Fruit fly (Drosophila melanogaster): ENCODE data around the gene CG32448.
A peak's percentile ranks its signal among the peaks of the same experiment; 100 is the strongest.

Gene CG32448

DNA sequence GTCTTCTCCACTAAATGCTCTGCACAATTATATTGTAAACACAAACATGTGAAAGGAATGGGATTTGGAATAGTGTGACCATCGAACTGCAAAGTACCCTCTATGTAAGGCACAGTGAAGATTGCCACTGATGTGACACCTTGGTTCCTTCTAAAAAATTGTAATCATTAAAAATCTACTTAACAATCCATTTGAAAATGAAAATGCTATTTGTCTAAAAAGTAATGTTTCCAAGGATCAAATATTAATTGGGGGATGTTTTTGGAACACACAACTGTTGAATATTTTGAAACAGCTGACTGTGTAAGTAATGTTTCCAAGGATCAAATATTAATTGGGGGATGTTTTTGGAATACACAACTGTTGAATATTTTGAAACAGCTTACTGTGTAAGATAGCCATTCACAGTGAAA lies at the start of gene CG32448:
TSS of gene CG32448 (minus strand) at position 304 of the 413 bp plus-strand sequence.
- TF ChIP-seq CG9139 (GFP tag; optimal IDR thresholded peaks at IDR 0.05) (no peak), topi (GFP tag; optimal IDR thresholded peaks at IDR 0.05) (peak; percentile 60), CG15336 (GFP tag; IDR thresholded peaks at IDR 0.05) (peak; percentile 65), cyc (GFP tag; optimal IDR thresholded peaks at IDR 0.05) (peak; percentile 75), CG7368 (GFP tag; optimal IDR thresholded peaks at IDR 0.05) (peak; percentile 56), pdm3 (GFP tag; optimal IDR thresholded peaks at IDR 0.05) (no peak), CG6808 (GFP tag; optimal IDR thresholded peaks at IDR 0.05) (no peak), achi (GFP tag; optimal IDR thresholded peaks at IDR 0.05) (peak; percentile 42), Eip75B (GFP tag; optimal IDR thresholded peaks at IDR 0.05) (peak; percentile 65), ss (GFP tag; optimal IDR thresholded peaks at IDR 0.05) (no peak), CG31627 (GFP tag; optimal IDR thresholded peaks at IDR 0.05) (peak; percentile 82), Smox (GFP tag; optimal IDR thresholded peaks at IDR 0.05) (no peak), dac (GFP tag; optimal IDR thresholded peaks at IDR 0.05) (peak; percentile 7), CG8119 (GFP tag; IDR thresholded peaks at IDR 0.05) (peak; percentile 53), acj6 (GFP tag; optimal IDR thresholded peaks at IDR 0.05) (peak; percentile 62), salr (GFP tag; optimal IDR thresholded peaks at IDR 0.05) (peak in 1 of 2 experiments; percentile 23), CG1621 (tag; optimal IDR thresholded peaks at IDR 0.05) (no peak), Sox15 (GFP tag; optimal IDR thresholded peaks at IDR 0.05) (peak; percentile 56), Lpt (GFP tag; optimal IDR thresholded peaks at IDR 0.05) (no peak), Sox14 (GFP tag; optimal IDR thresholded peaks at IDR 0.05) (peak; percentile 78), CG6792 (GFP tag; optimal IDR thresholded peaks at IDR 0.05) (peak; percentile 42), net (GFP tag; optimal IDR thresholded peaks at IDR 0.05) (peak; percentile 41), CG8632 (GFP tag; optimal IDR thresholded peaks at IDR 0.05) (peak; percentile 39), CG34406 (GFP tag; optimal IDR thresholded peaks at IDR 0.05) (peak; percentile 23), CG6854 (GFP tag; optimal IDR thresholded peaks at IDR 0.05) (no peak), esn (GFP tag; optimal IDR thresholded peaks at IDR 0.05) (peak; percentile 76), CG6276 (GFP tag; optimal IDR thresholded peaks at IDR 0.05) (no peak), Gug (GFP tag; IDR thresholded peaks at IDR 0.05) (peak; percentile 58), CG6163 (GFP tag; IDR thresholded peaks at IDR 0.05) (peak; percentile 74), Eip78C (GFP tag) (peak; percentile 89), lz (GFP tag; optimal IDR thresholded peaks at IDR 0.05) (peak; percentile 78), Ets21C (GFP tag; optimal IDR thresholded peaks at IDR 0.05) (no peak), Ets96B (tag; optimal IDR thresholded peaks at IDR 0.05) (peak; percentile 41), CG3032 (tag; optimal IDR thresholded peaks at IDR 0.05) (peak; percentile 51), CG11294 (GFP tag; IDR thresholded peaks at IDR 0.05) (peak; percentile 45; the same call in 1 of the 2 replicates), fkh (GFP tag; optimal IDR thresholded peaks at IDR 0.05) (peak; percentile 46), CG32006 (GFP tag; optimal IDR thresholded peaks at IDR 0.05) (no peak), OdsH (GFP tag; optimal IDR thresholded peaks at IDR 0.05) (peak; percentile 72), CG11762 (GFP tag; optimal IDR thresholded peaks at IDR 0.05; ENCODE audit: insufficient read depth) (peak; percentile 40), Met (GFP tag; optimal IDR thresholded peaks at IDR 0.05) (no peak), CG11902 (GFP tag; optimal IDR thresholded peaks at IDR 0.05) (peak; percentile 47), Sox102F (GFP tag; optimal IDR thresholded peaks at IDR 0.05) (no peak), CG10669 (GFP tag; optimal IDR thresholded peaks at IDR 0.05) (peak; percentile 53), CG10631 (GFP tag; optimal IDR thresholded peaks at IDR 0.05) (no peak), CG8319 (GFP tag; optimal IDR thresholded peaks at IDR 0.05) (peak; percentile 14), dsx (GFP tag; optimal IDR thresholded peaks at IDR 0.05; ENCODE audit: poor library complexity, severe bottlenecking) (peak; percentile 40), vri (GFP tag; optimal IDR thresholded peaks at IDR 0.05) (no peak), Hr4 (GFP tag; optimal IDR thresholded peaks at IDR 0.05) (peak; percentile 73), Hr39 (GFP tag; optimal IDR thresholded peaks at IDR 0.05) (peak; percentile 83), Hr38 (GFP tag; optimal IDR thresholded peaks at IDR 0.05) (peak; percentile 4), CG3919 (GFP tag; optimal IDR thresholded peaks at IDR 0.05) (peak; percentile 61), Blimp-1 (GFP tag; optimal IDR thresholded peaks at IDR 0.05) (no peak), svp (GFP tag) (peak; percentile 87)

All from whole organism, prepupa.